Worm (Caenorhabditis elegans) whole organism, L4 larva: ENCODE measurements around the gene nhr-39.

Experiments used
- R02D3.7 ChIP-seq: fragments of 150-350 bp; sonication (generic microtip); optimal IDR thresholded peaks from 3 replicates; lab custom pipeline; 2014; ENCODE audit warnings: missing biosample characterization, missing genetic modification characterization
- ZK546.5 ChIP-seq, 2 experiments: sonication (generic microtip); optimal IDR thresholded peaks; 2 replicates each; lab custom pipeline; 2017; ENCODE audit warnings: missing biosample characterization in 2 of 2, missing genetic modification characterization in 2 of 2
- ces-1 ChIP-seq: fragments of 150-350 bp; sonication (generic microtip); optimal IDR thresholded peaks from 4 replicates; lab custom pipeline; 2014; ENCODE audit warnings: missing biosample characterization, missing genetic modification reagents, missing genetic modification characterization
- lin-1 ChIP-seq: fragments of 200-800 bp; sonication (Bioruptor generic); IDR thresholded peaks from 2 replicates; pipeline ENCODE4 v1.3.6; 2022; ENCODE audit warnings: missing genetic modification reagents, missing genetic modification characterization, missing compliant biosample characterization
- lin-15B ChIP-seq: fragments of 150-350 bp; sonication (generic microtip); optimal IDR thresholded peaks from 3 replicates; lab custom pipeline; 2014; ENCODE audit warnings: missing biosample characterization, missing genetic modification characterization
- mep-1 ChIP-seq: fragments of 150-350 bp; sonication (generic microtip); optimal IDR thresholded peaks from 3 replicates; lab custom pipeline; 2014; ENCODE audit warnings: missing biosample characterization, missing genetic modification characterization
- nhr-111 ChIP-seq: fragments of 200-800 bp; sonication (Bioruptor generic); optimal IDR thresholded peaks from 2 replicates; lab custom pipeline; 2018; ENCODE audit warnings: mild to moderate bottlenecking, missing genetic modification characterization, missing compliant biosample characterization
- nhr-77 ChIP-seq: fragments of 150-350 bp; optimal IDR thresholded peaks from 2 replicates; lab custom pipeline; 2014; ENCODE audit warnings: missing biosample characterization, missing genetic modification characterization
- pqm-1 ChIP-seq: sonication (generic microtip); optimal IDR thresholded peaks from 2 replicates; lab custom pipeline; 2017; ENCODE audit warnings: missing biosample characterization, missing genetic modification characterization
- snpc-4 ChIP-seq: fragments of 150-350 bp; optimal IDR thresholded peaks from 2 replicates; lab custom pipeline; 2014; ENCODE audit warnings: missing biosample characterization, missing genetic modification characterization
- spr-3 ChIP-seq: fragments of 200-800 bp; sonication (Bioruptor generic); optimal IDR thresholded peaks from 2 replicates; lab custom pipeline; 2018; ENCODE audit warnings: mild to moderate bottlenecking, missing genetic modification characterization, missing compliant biosample characterization
- unc-62 ChIP-seq, 3 experiments: fragments of 150-350 bp in 1 of 3; sonication (generic microtip); optimal IDR thresholded peaks in 2 of 3; peaks in 1 of 3; 1 replicate in 1 of 3; 2 replicates in 2 of 3; lab custom pipeline; 2014 to 2017; ENCODE audit warnings: missing biosample characterization in 3 of 3, missing genetic modification characterization in 3 of 3, missing genetic modification reagents in 3 of 3, missing genotype in 1 of 3

- TF ChIP-seq nhr-111, result no peak
- TF ChIP-seq lin-1 (GFP tag; lab: Robert Waterston, UW), result no peak
- no peak for TF ChIP-seq nhr-77
- no peak for TF ChIP-seq pqm-1 (tag; lab: Kevin White, UChicago)
- no peak for TF ChIP-seq lin-15B
- no peak for TF ChIP-seq ZK546.5 (tag; optimal IDR thresholded peaks at IDR 0.05; lab: Kevin White, UChicago)
- no peak for TF ChIP-seq mep-1 (tag; lab: Kevin White, UChicago)
- no peak for TF ChIP-seq unc-62 (GFP tag; optimal IDR thresholded peaks at IDR 0.05 in 1 of 2; lab: Kevin White, UChicago)
- no peak for TF ChIP-seq unc-62 (tag; optimal IDR thresholded peaks at IDR 0.05; lab: Kevin White, UChicago)
- no peak for TF ChIP-seq spr-3 (GFP tag; lab: Kevin White, UChicago)
- TF ChIP-seq ces-1, result no peak
- no peak for TF ChIP-seq snpc-4
- TF ChIP-seq R02D3.7 (tag; lab: Kevin White, UChicago), result no peak
Measured at ce11 chrV:9336462-9336861, 33.3 kb downstream of the nhr-39 start, which contains the start of gene coq-6.
